Fruit fly (Drosophila melanogaster): ENCODE measurements around the gene wat.

The wat gene

dm6 chr3R:29039704-29040430 lies 19.7 kb upstream of the wat start (continued):
- TF ChIP-seq CG14014 (GFP tag; IDR thresholded peaks at IDR 0.05) (peak; percentile 20; the same call in 1 of the 2 replicates), NK7.1 (GFP tag; optimal IDR thresholded peaks at IDR 0.05) (no peak), Stat92E (GFP tag; optimal IDR thresholded peaks at IDR 0.05) (no peak), Mad (GFP tag; optimal IDR thresholded peaks at IDR 0.05) (no peak), cg (GFP tag; optimal IDR thresholded peaks at IDR 0.05) (peak; percentile 68), gro (GFP tag; optimal IDR thresholded peaks at IDR 0.05) (peak; percentile 15), Xrp1 (GFP tag; IDR thresholded peaks at IDR 0.05) (no peak), CG15269 (tag; optimal IDR thresholded peaks at IDR 0.05) (no peak), Med (GFP tag) (peak; percentile 90), btn (GFP tag; optimal IDR thresholded peaks at IDR 0.05) (no peak), emc (GFP tag; optimal IDR thresholded peaks at IDR 0.05) (no peak), Optix (GFP tag; IDR thresholded peaks at IDR 0.05) (no peak), BtbVII (GFP tag; optimal IDR thresholded peaks at IDR 0.05) (no peak), CG11398 (GFP tag; optimal IDR thresholded peaks at IDR 0.05) (no peak), pnt (GFP tag; optimal IDR thresholded peaks at IDR 0.05) (no peak), corto (GFP tag; optimal IDR thresholded peaks at IDR 0.05) (no peak), phol (tag; optimal IDR thresholded peaks at IDR 0.05) (peak; percentile 17), CG17912 (GFP tag; optimal IDR thresholded peaks at IDR 0.05) (no peak), CG17612 (GFP tag; IDR thresholded peaks at IDR 0.05) (no peak), kni (GFP tag; optimal IDR thresholded peaks at IDR 0.05) (no peak), CG14860 (GFP tag; IDR thresholded peaks at IDR 0.05; ENCODE audit: partially characterized antibody) (no peak), Hey (tag; optimal IDR thresholded peaks at IDR 0.05) (no peak), pb (GFP tag; optimal IDR thresholded peaks at IDR 0.05) (no peak), CG10274 (GFP tag; optimal IDR thresholded peaks at IDR 0.05) (no peak), rib (GFP tag; IDR thresholded peaks at IDR 0.05) (no peak), tap (tag; optimal IDR thresholded peaks at IDR 0.05) (no peak), chif (GFP tag; optimal IDR thresholded peaks at IDR 0.05) (peak in 1 of 2 experiments; percentile 25), CG9609 (GFP tag; optimal IDR thresholded peaks at IDR 0.05) (peak; percentile 27), HLH4C (GFP tag; IDR thresholded peaks at IDR 0.05; ENCODE audit: partially characterized antibody) (no peak), sc (optimal IDR thresholded peaks at IDR 0.05) (no peak), sc (GFP tag; optimal IDR thresholded peaks at IDR 0.05) (no peak), nom (GFP tag; optimal IDR thresholded peaks at IDR 0.05) (no peak), CG4282 (GFP tag; optimal IDR thresholded peaks at IDR 0.05) (peak; percentile 23), CG1647 (GFP tag; optimal IDR thresholded peaks at IDR 0.05) (peak; percentile 30), zfh2 (GFP tag; optimal IDR thresholded peaks at IDR 0.05) (peak; percentile 32), CG15479 (GFP tag; optimal IDR thresholded peaks at IDR 0.05) (no peak), H2.0 (GFP tag; IDR thresholded peaks at IDR 0.05) (no peak), CG32532 (GFP tag; IDR thresholded peaks at IDR 0.05) (no peak), shn (GFP tag; optimal IDR thresholded peaks at IDR 0.05) (peak; percentile 9), gce (GFP tag; IDR thresholded peaks at IDR 0.05) (no peak), Hr3 (GFP tag; optimal IDR thresholded peaks at IDR 0.05) (no peak), lbe (GFP tag; optimal IDR thresholded peaks at IDR 0.05) (peak; percentile 10), Ets97D (GFP tag; optimal IDR thresholded peaks at IDR 0.05) (peak; percentile 80), CG1602 (GFP tag; optimal IDR thresholded peaks at IDR 0.05) (no peak), ato (GFP tag; IDR thresholded peaks at IDR 0.05; ENCODE audit: partially characterized antibody) (no peak), grn (GFP tag; optimal IDR thresholded peaks at IDR 0.05) (no peak), CG17186 (GFP tag; optimal IDR thresholded peaks at IDR 0.05) (peak; percentile 51), CG6765 (GFP tag; optimal IDR thresholded peaks at IDR 0.05) (peak; percentile 12), CG9797 (GFP tag; optimal IDR thresholded peaks at IDR 0.05) (peak; percentile 13), B-H1 (GFP tag; IDR thresholded peaks at IDR 0.05) (no peak), CG8089 (GFP tag; optimal IDR thresholded peaks at IDR 0.05) (peak; percentile 21)

All from whole organism, embryonic.